Worm (Caenorhabditis elegans) whole organism, midembryonic: ENCODE data around the gene brd-1.

ENCODE experiments used
- T22C8.4 ChIP-seq: fragments of 200-800 bp; sonication (Bioruptor generic); IDR thresholded peaks from 2 replicates; pipeline ENCODE4 v1.3.6; 2022; ENCODE audit warnings: missing genetic modification characterization, missing compliant biosample characterization
- flt-1 ChIP-seq: fragments of 200-800 bp; sonication (Bioruptor generic); IDR thresholded peaks from 2 replicates; pipeline ENCODE4 v1.3.6; 2022; ENCODE audit warnings: missing genetic modification characterization, missing compliant biosample characterization
- klf-2 ChIP-seq: fragments of 200-800 bp; sonication (Bioruptor generic); conservative IDR thresholded peaks from 2 replicates; pipeline ENCODE4 v1.3.6; 2022; ENCODE audit warnings: missing genetic modification reagents, missing genetic modification characterization, missing compliant biosample characterization
- ref-1 ChIP-seq: fragments of 200-800 bp; sonication (Bioruptor generic); conservative IDR thresholded peaks from 2 replicates; pipeline ENCODE4 v1.3.6; 2022; ENCODE audit warnings: missing genetic modification reagents, missing genetic modification characterization, missing compliant biosample characterization
- ztf-23 ChIP-seq: fragments of 200-800 bp; sonication (Bioruptor generic); IDR thresholded peaks from 2 replicates; pipeline ENCODE4 v1.3.6; 2022; ENCODE audit warnings: missing genetic modification reagents, missing genetic modification characterization, missing compliant biosample characterization
- ztf-29 ChIP-seq: fragments of 200-800 bp; sonication (Bioruptor generic); IDR thresholded peaks from 2 replicates; pipeline ENCODE4 v1.3.6; 2022; ENCODE audit warnings: missing genetic modification reagents, missing genetic modification characterization, missing compliant biosample characterization

ce11 chrIII:6914840-6915239 lies 25.5 kb upstream of the brd-1 start:
- TF ChIP-seq ref-1 (no peak), ztf-29 (GFP tag; lab: Robert Waterston, UW) (no peak), ztf-23 (GFP tag; lab: Robert Waterston, UW) (no peak), T22C8.4 (GFP tag; lab: Robert Waterston, UW) (no peak), klf-2 (GFP tag; lab: Robert Waterston, UW) (no peak), flt-1 (no peak)
